Fruit fly (Drosophila melanogaster): ENCODE data around the gene CG2614.

CG2614 gene

DNA sequence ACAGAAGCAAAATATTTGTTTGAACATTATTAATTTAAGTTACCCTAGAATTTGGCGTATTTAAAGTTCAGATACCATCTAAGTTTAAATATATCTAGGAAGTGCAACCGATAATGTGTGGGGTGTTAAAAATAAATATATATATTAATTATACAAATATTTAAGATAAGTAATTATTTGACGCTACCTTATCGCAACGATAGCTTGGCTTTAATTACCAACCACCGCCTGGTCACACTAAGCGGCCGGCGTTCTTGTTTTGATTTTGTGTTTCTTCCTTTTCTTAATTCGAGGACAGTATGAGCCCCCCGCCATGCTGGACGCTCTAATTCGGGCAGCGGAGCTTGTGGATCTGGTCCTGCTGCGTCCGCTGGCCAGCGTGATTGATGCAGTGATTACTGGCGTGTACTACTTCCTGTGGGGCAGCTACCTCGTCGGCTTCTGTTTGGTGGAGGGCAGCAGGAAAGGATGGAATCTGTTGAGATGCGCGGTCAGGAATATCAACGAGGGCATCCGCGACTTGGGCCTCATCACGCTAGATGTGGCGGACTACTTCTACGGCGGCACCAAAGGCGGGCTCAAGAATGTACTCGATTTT, 26.0 kb downstream of the CG2614 start, which contains the start of gene CG2617:
Gene CG2617, plus strand, starts transcription at position 233 of the 598 bp plus-strand sequence.
- peak; percentile 26 for TF ChIP-seq psq (GFP tag; optimal IDR thresholded peaks at IDR 0.05)
- TF ChIP-seq dmrt93B (GFP tag; optimal IDR thresholded peaks at IDR 0.05): no peak

- TF ChIP-seq rgr (GFP tag; optimal IDR thresholded peaks at IDR 0.05) (no peak), GATAd (GFP tag; optimal IDR thresholded peaks at IDR 0.05) (no peak), fru (GFP tag; optimal IDR thresholded peaks at IDR 0.05) (no peak), Dfd (GFP tag; optimal IDR thresholded peaks at IDR 0.05) (peak; percentile 92), CrebA (GFP tag; optimal IDR thresholded peaks at IDR 0.05; ENCODE audit: borderline replicate concordance) (no peak), OdsH (GFP tag; optimal IDR thresholded peaks at IDR 0.05) (no peak), woc (GFP tag; optimal IDR thresholded peaks at IDR 0.05) (no peak), usp (GFP tag; optimal IDR thresholded peaks at IDR 0.05) (no peak)
These were observed 32.5 kb downstream of the CG2614 start for dm6 chr2L:20688722-20689121.

- TF ChIP-seq dmrt93B (GFP tag; optimal IDR thresholded peaks at IDR 0.05) (no peak), psq (GFP tag; optimal IDR thresholded peaks at IDR 0.05) (no peak), tai (GFP tag; optimal IDR thresholded peaks at IDR 0.05) (no peak), Dfd (GFP tag; optimal IDR thresholded peaks at IDR 0.05) (peak; percentile 91), N (GFP tag; optimal IDR thresholded peaks at IDR 0.05) (no peak), ey (GFP tag; optimal IDR thresholded peaks at IDR 0.05) (no peak), pan (optimal IDR thresholded peaks at IDR 0.05) (no peak)
These were observed 33.8 kb downstream of the CG2614 start for dm6 chr2L:20690055-20690454.

- TF ChIP-seq OdsH (GFP tag; optimal IDR thresholded peaks at IDR 0.05) (peak; percentile 2), tai (GFP tag; optimal IDR thresholded peaks at IDR 0.05) (no peak), Hr83 (GFP tag; optimal IDR thresholded peaks at IDR 0.05; ENCODE audit: poor library complexity, severe bottlenecking) (peak; percentile 11), fru (GFP tag; optimal IDR thresholded peaks at IDR 0.05) (peak; percentile 50), Dfd (GFP tag; optimal IDR thresholded peaks at IDR 0.05) (no peak), Hr78 (GFP tag; optimal IDR thresholded peaks at IDR 0.05) (no peak), br (GFP tag; optimal IDR thresholded peaks at IDR 0.05) (peak; percentile 40), GATAd (GFP tag; optimal IDR thresholded peaks at IDR 0.05) (no peak), rgr (GFP tag; optimal IDR thresholded peaks at IDR 0.05) (peak; percentile 34), Vsx2 (GFP tag; optimal IDR thresholded peaks at IDR 0.05; ENCODE audit: partially characterized antibody) (no peak), h (GFP tag; optimal IDR thresholded peaks at IDR 0.05) (peak; percentile 54), woc (GFP tag; optimal IDR thresholded peaks at IDR 0.05) (peak; percentile 18), ey (GFP tag; optimal IDR thresholded peaks at IDR 0.05) (peak; percentile 45), Dif (GFP tag; optimal IDR thresholded peaks at IDR 0.05; ENCODE audit: partially characterized antibody) (no peak), pan (optimal IDR thresholded peaks at IDR 0.05) (no peak), Abd-B (GFP tag; optimal IDR thresholded peaks at IDR 0.05) (no peak)
These were observed 38.8 kb downstream of the CG2614 start for dm6 chr2L:20695066-20695465.

dm6 chr2L:20700534-20701239, 44.5 kb downstream of the CG2614 start:
- no peak for TF ChIP-seq dsf (GFP tag; optimal IDR thresholded peaks at IDR 0.05; ENCODE audit: borderline replicate concordance)
- TF ChIP-seq lola (GFP tag; optimal IDR thresholded peaks at IDR 0.05): no peak
- no peak for TF ChIP-seq Myc (optimal IDR thresholded peaks at IDR 0.05)
- TF ChIP-seq usp (GFP tag; optimal IDR thresholded peaks at IDR 0.05): no peak
- peak; percentile 68 for TF ChIP-seq brk (GFP tag; optimal IDR thresholded peaks at IDR 0.05)
- TF ChIP-seq pan (optimal IDR thresholded peaks at IDR 0.05): no peak
- no peak for TF ChIP-seq Hr83 (GFP tag; optimal IDR thresholded peaks at IDR 0.05; ENCODE audit: poor library complexity, severe bottlenecking)
- TF ChIP-seq Rel (GFP tag; optimal IDR thresholded peaks at IDR 0.05): no peak
- peak; percentile 13 for TF ChIP-seq Rel (tag; optimal IDR thresholded peaks at IDR 0.05)
- TF ChIP-seq Jra (GFP tag; optimal IDR thresholded peaks at IDR 0.05): no peak
- no peak for TF ChIP-seq Abd-B (GFP tag; optimal IDR thresholded peaks at IDR 0.05)
- TF ChIP-seq Dif (GFP tag; optimal IDR thresholded peaks at IDR 0.05; ENCODE audit: partially characterized antibody): peak; percentile 17
- TF ChIP-seq Mio (GFP tag; optimal IDR thresholded peaks at IDR 0.05): no peak
- peak; percentile 21 for TF ChIP-seq CrebA (GFP tag; optimal IDR thresholded peaks at IDR 0.05; ENCODE audit: borderline replicate concordance)
- peak; percentile 79 for TF ChIP-seq h (GFP tag; optimal IDR thresholded peaks at IDR 0.05)
- TF ChIP-seq GATAd (GFP tag; optimal IDR thresholded peaks at IDR 0.05): no peak
- no peak for TF ChIP-seq jim (GFP tag; optimal IDR thresholded peaks at IDR 0.05)
- peak; percentile 86 for TF ChIP-seq fru (GFP tag; optimal IDR thresholded peaks at IDR 0.05)
- no peak for TF ChIP-seq tai (GFP tag; optimal IDR thresholded peaks at IDR 0.05)
- no peak for TF ChIP-seq sv (GFP tag; optimal IDR thresholded peaks at IDR 0.05)
- peak; percentile 72 for TF ChIP-seq Hnf4 (GFP tag; optimal IDR thresholded peaks at IDR 0.05)
- no peak for TF ChIP-seq Dfd (GFP tag; optimal IDR thresholded peaks at IDR 0.05)
- TF ChIP-seq psq (GFP tag; optimal IDR thresholded peaks at IDR 0.05): peak; percentile 84
- TF ChIP-seq OdsH (GFP tag; optimal IDR thresholded peaks at IDR 0.05): peak; percentile 85
- TF ChIP-seq HLH106 (tag; optimal IDR thresholded peaks at IDR 0.05): peak; percentile 77
- peak; percentile 72 for TF ChIP-seq ey (GFP tag; optimal IDR thresholded peaks at IDR 0.05)
- peak; percentile 63 for TF ChIP-seq br (GFP tag; optimal IDR thresholded peaks at IDR 0.05)
- peak in 1 of 2 experiments; percentile 1 for TF ChIP-seq dl (GFP tag; optimal IDR thresholded peaks at IDR 0.05; ENCODE audit: insufficient read depth in 1 of 2, partially characterized antibody in 2 of 2)
- TF ChIP-seq rgr (GFP tag; optimal IDR thresholded peaks at IDR 0.05): peak; percentile 87
- peak; percentile 51 for TF ChIP-seq woc (GFP tag; optimal IDR thresholded peaks at IDR 0.05)
- TF ChIP-seq sage (GFP tag; optimal IDR thresholded peaks at IDR 0.05): peak; percentile 52
- TF ChIP-seq dmrt93B (GFP tag; optimal IDR thresholded peaks at IDR 0.05): peak; percentile 55
- no peak for TF ChIP-seq Hr78 (GFP tag; optimal IDR thresholded peaks at IDR 0.05)
- no peak for TF ChIP-seq CG9705 (GFP tag; optimal IDR thresholded peaks at IDR 0.05)

Measured in whole organism, wandering third instar larva.